Fruit fly (Drosophila melanogaster) whole organism, embryonic: Measurements from ENCODE around the gene CG3224.

Source experiments
- B-H1 ChIP-seq: fragments of 200-800 bp; sonication (Bioruptor generic); IDR thresholded peaks from 3 replicates; pipeline ENCODE4 v1.3.6; 2022; ENCODE audit warnings: missing biosample characterization, missing genetic modification characterization
- CG11696 ChIP-seq: fragments of 200-800 bp; sonication (Bioruptor generic); IDR thresholded peaks from 2 replicates; pipeline ENCODE4 v1.3.6; 2022; ENCODE audit warnings: missing biosample characterization, missing genetic modification characterization
- CG11723 ChIP-seq: fragments of 200-800 bp; sonication (Bioruptor generic); optimal IDR thresholded peaks from 2 replicates; lab custom pipeline; 2017; ENCODE audit warnings: missing biosample characterization, mild to moderate bottlenecking, missing genetic modification characterization
- CG12391 ChIP-seq: fragments of 200-800 bp; sonication (Bioruptor generic); optimal IDR thresholded peaks from 3 replicates; lab custom pipeline; 2018; ENCODE audit warnings: missing biosample characterization, mild to moderate bottlenecking, missing genetic modification characterization, moderate library complexity
- CG15479 ChIP-seq: fragments of 200-800 bp; sonication (Bioruptor generic); optimal IDR thresholded peaks from 3 replicates; lab custom pipeline; 2019; ENCODE audit warnings: missing biosample characterization, mild to moderate bottlenecking, missing genetic modification characterization, moderate library complexity
- CG1603 ChIP-seq: fragments of 200-800 bp; sonication (Bioruptor generic); optimal IDR thresholded peaks from 2 replicates; lab custom pipeline; 2019; ENCODE audit warnings: missing biosample characterization, mild to moderate bottlenecking, missing genetic modification characterization, moderate library complexity
- CG16863 ChIP-seq: fragments of 200-800 bp; sonication (Bioruptor generic); optimal IDR thresholded peaks from 3 replicates; lab custom pipeline; 2016; ENCODE audit warnings: missing biosample characterization, missing genetic modification characterization
- CG17361 ChIP-seq: fragments of 200-800 bp; sonication (Bioruptor generic); IDR thresholded peaks from 3 replicates; pipeline ENCODE4 v1.3.6; 2022; ENCODE audit warnings: missing biosample characterization, missing genetic modification characterization
- CG17829 ChIP-seq: fragments of 200-800 bp; optimal IDR thresholded peaks from 2 replicates; lab custom pipeline; 2019; ENCODE audit warnings: missing biosample characterization, mild to moderate bottlenecking, missing genetic modification characterization, moderate library complexity
- CG18011 ChIP-seq: fragments of 200-800 bp; sonication (Bioruptor generic); optimal IDR thresholded peaks from 2 replicates; lab custom pipeline; 2017; ENCODE audit warnings: missing biosample characterization, missing genetic modification characterization, mild to moderate bottlenecking, moderate library complexity, missing genotype
- CG2678 ChIP-seq: fragments of 200-800 bp; sonication (Bioruptor generic); optimal IDR thresholded peaks from 3 replicates; lab custom pipeline; 2019; ENCODE audit warnings: missing biosample characterization, mild to moderate bottlenecking, missing genetic modification characterization, moderate library complexity
- CG30403 ChIP-seq: fragments of 200-800 bp; sonication (Bioruptor generic); optimal IDR thresholded peaks from 3 replicates; lab custom pipeline; 2016; ENCODE audit warnings: missing biosample characterization, missing genetic modification characterization
- CG32772 ChIP-seq: fragments of 200-800 bp; sonication (Bioruptor generic); IDR thresholded peaks from 2 replicates; pipeline ENCODE4 v1.3.6; 2022; ENCODE audit warnings: missing biosample characterization, missing genetic modification characterization
- CG33557 ChIP-seq: fragments of 200-800 bp; sonication (Bioruptor generic); optimal IDR thresholded peaks from 2 replicates; lab custom pipeline; 2019; ENCODE audit warnings: missing biosample characterization, mild to moderate bottlenecking, missing genetic modification characterization, moderate library complexity
- CG7556 ChIP-seq: fragments of 200-800 bp; sonication (Bioruptor generic); optimal IDR thresholded peaks from 2 replicates; lab custom pipeline; 2017; ENCODE audit warnings: missing biosample characterization, mild to moderate bottlenecking, missing genetic modification characterization
- CG8359 ChIP-seq: fragments of 200-800 bp; sonication (Bioruptor generic); optimal IDR thresholded peaks from 2 replicates; lab custom pipeline; 2017; ENCODE audit warnings: missing biosample characterization, mild to moderate bottlenecking, missing genetic modification characterization, borderline replicate concordance
- CG9727 ChIP-seq: fragments of 200-800 bp; sonication (Bioruptor generic); optimal IDR thresholded peaks from 3 replicates; lab custom pipeline; 2017; ENCODE audit warnings: missing biosample characterization, mild to moderate bottlenecking, missing genetic modification characterization
- D ChIP-seq, 2 experiments: fragments of 200-800 bp in 1 of 2; fragments of >200 bp in 1 of 2; sonication (Bioruptor generic) in 1 of 2; optimal IDR thresholded peaks; 2 replicates in 1 of 2; 3 replicates in 1 of 2; lab custom pipeline; 2017; ENCODE audit warnings: mild to moderate bottlenecking in 1 of 2, missing biosample characterization in 1 of 2, missing genetic modification characterization in 1 of 2, missing genetic modification reagents in 1 of 2
- D19B ChIP-seq: fragments of 200-800 bp; sonication (Bioruptor generic); optimal IDR thresholded peaks from 2 replicates; lab custom pipeline; 2017; ENCODE audit warnings: missing biosample characterization, mild to moderate bottlenecking, missing genetic modification characterization
- GATAe ChIP-seq: fragments of 200-800 bp; sonication (Bioruptor generic); conservative IDR thresholded peaks from 2 replicates; pipeline ENCODE4 v1.3.6; 2022; ENCODE audit warnings: missing biosample characterization, missing genetic modification characterization
- Hr51 ChIP-seq, 2 experiments: fragments of 200-800 bp; sonication (Bioruptor generic); optimal IDR thresholded peaks; 2 replicates in 1 of 2; 3 replicates in 1 of 2; lab custom pipeline; 2016 to 2018; ENCODE audit warnings: missing biosample characterization in 2 of 2, missing genetic modification characterization in 2 of 2, mild to moderate bottlenecking in 1 of 2, moderate library complexity in 1 of 2
- Med ChIP-seq: fragments of 200-800 bp; sonication (Bioruptor generic); peaks from one replicate; lab custom pipeline; 2016; ENCODE audit warnings: missing biosample characterization, missing genetic modification characterization, mild to moderate bottlenecking, inconsistent platforms, moderate library complexity
- Neu2 ChIP-seq: fragments of 200-800 bp; sonication (Bioruptor generic); optimal IDR thresholded peaks from 3 replicates; lab custom pipeline; 2016; ENCODE audit warnings: missing biosample characterization, missing genetic modification characterization, borderline replicate concordance
- PHDP ChIP-seq: fragments of 200-800 bp; sonication (Bioruptor generic); optimal IDR thresholded peaks from 3 replicates; lab custom pipeline; 2018; ENCODE audit warnings: missing biosample characterization, mild to moderate bottlenecking, missing genetic modification characterization, moderate library complexity
- Pdp1 ChIP-seq, 2 experiments: fragments of 200-800 bp; sonication (Bioruptor generic); optimal IDR thresholded peaks; 3 replicates each; lab custom pipeline; 2016; ENCODE audit warnings: missing biosample characterization in 2 of 2, missing genetic modification characterization in 2 of 2, mild to moderate bottlenecking in 1 of 2, moderate library complexity in 1 of 2
- Ssrp ChIP-seq: fragments of 200-800 bp; sonication (Bioruptor generic); optimal IDR thresholded peaks from 2 replicates; lab custom pipeline; 2018; ENCODE audit warnings: missing biosample characterization, mild to moderate bottlenecking, missing genetic modification characterization, moderate library complexity
- TFAM ChIP-seq: fragments of 200-800 bp; sonication (Bioruptor generic); optimal IDR thresholded peaks from 2 replicates; lab custom pipeline; 2017; ENCODE audit warnings: missing biosample characterization, missing genetic modification characterization, inconsistent platforms
- Usf ChIP-seq: fragments of 200-800 bp; sonication (Bioruptor generic); optimal IDR thresholded peaks from 2 replicates; lab custom pipeline; 2017; ENCODE audit warnings: missing genotype, missing biosample characterization, missing genetic modification characterization
- bab2 ChIP-seq: fragments of 200-800 bp; sonication (Bioruptor generic); optimal IDR thresholded peaks from 2 replicates; lab custom pipeline; 2016; ENCODE audit warnings: missing biosample characterization, missing genetic modification characterization
- cad ChIP-seq: fragments of >200 bp; optimal IDR thresholded peaks from 2 replicates; lab custom pipeline; 2017; ENCODE audit warnings: missing biosample characterization, missing genetic modification characterization
- chif ChIP-seq, 2 experiments: fragments of 200-800 bp; sonication (Bioruptor generic); optimal IDR thresholded peaks; 3 replicates each; lab custom pipeline; 2016; ENCODE audit warnings: missing biosample characterization in 2 of 2, missing genetic modification characterization in 2 of 2
- dysf ChIP-seq: fragments of 200-800 bp; sonication (Bioruptor generic); IDR thresholded peaks from 3 replicates; pipeline ENCODE4 v1.3.6; 2022; ENCODE audit warnings: missing biosample characterization, missing genetic modification characterization
- gsb-n ChIP-seq: fragments of 200-800 bp; sonication (Bioruptor generic); optimal IDR thresholded peaks from 3 replicates; lab custom pipeline; 2018; ENCODE audit warnings: missing biosample characterization, mild to moderate bottlenecking, missing genetic modification characterization
- hkb ChIP-seq, 2 experiments: fragments of 200-800 bp in 1 of 2; fragments of >200 bp in 1 of 2; sonication (Bioruptor generic) in 1 of 2; IDR thresholded peaks in 1 of 2; optimal IDR thresholded peaks in 1 of 2; 2 replicates each; pipeline versions ENCODE4 v1.3.6 to Lab custom; 2017 to 2022; ENCODE audit warnings: missing biosample characterization in 1 of 2, missing genetic modification characterization in 1 of 2
- lola ChIP-seq, 3 experiments: fragments of >200 bp in 2 of 3; fragments of 200-800 bp in 1 of 3; sonication (Bioruptor generic) in 1 of 3; optimal IDR thresholded peaks; 2 replicates each; lab custom pipeline; 2017 to 2019; ENCODE audit warnings: missing biosample characterization in 3 of 3, missing genetic modification characterization in 3 of 3, mild to moderate bottlenecking in 1 of 3, moderate library complexity in 1 of 3
- nerfin-2 ChIP-seq: fragments of 200-800 bp; sonication (Bioruptor generic); IDR thresholded peaks from 2 replicates; pipeline ENCODE4 v1.3.6; 2022; ENCODE audit warnings: missing biosample characterization, missing genetic modification characterization; ENCODE audit not compliant: partially characterized antibody
- odd ChIP-seq: fragments of 200-800 bp; sonication (Bioruptor generic); optimal IDR thresholded peaks from 2 replicates; lab custom pipeline; 2017; ENCODE audit warnings: missing biosample characterization, mild to moderate bottlenecking, missing genetic modification characterization
- row ChIP-seq: fragments of 200-800 bp; sonication (Bioruptor generic); IDR thresholded peaks from 3 replicates; pipeline ENCODE4 v1.3.6; 2022; ENCODE audit warnings: missing biosample characterization, missing genetic modification characterization
- sens ChIP-seq: fragments of 200-800 bp; sonication (Bioruptor generic); peaks from one replicate; lab custom pipeline; 2016; ENCODE audit warnings: missing biosample characterization, missing genetic modification characterization
- slbo ChIP-seq: fragments of 200-800 bp; sonication (Bioruptor generic); IDR thresholded peaks from 2 replicates; pipeline ENCODE4 v1.3.6; 2022; ENCODE audit warnings: missing biosample characterization, missing genetic modification characterization
- tio ChIP-seq: fragments of 200-800 bp; sonication (Bioruptor generic); optimal IDR thresholded peaks from 2 replicates; lab custom pipeline; 2017; ENCODE audit warnings: missing biosample characterization, missing genetic modification characterization, inconsistent platforms
- tx ChIP-seq: fragments of 200-800 bp; sonication (Bioruptor generic); optimal IDR thresholded peaks from 2 replicates; lab custom pipeline; 2016; ENCODE audit warnings: missing biosample characterization, missing genetic modification characterization
- unpg ChIP-seq: fragments of 200-800 bp; sonication (Bioruptor generic); optimal IDR thresholded peaks from 3 replicates; lab custom pipeline; 2018; ENCODE audit warnings: missing biosample characterization, mild to moderate bottlenecking, missing genetic modification characterization, moderate library complexity
- z ChIP-seq: fragments of 200-800 bp; sonication (Bioruptor generic); IDR thresholded peaks from 3 replicates; pipeline ENCODE4 v1.3.6; 2022; ENCODE audit warnings: missing biosample characterization, missing genetic modification characterization
- zfh1 ChIP-seq: fragments of 200-800 bp; sonication (Bioruptor generic); IDR thresholded peaks from 3 replicates; pipeline ENCODE4 v1.3.6; 2022; ENCODE audit warnings: missing biosample characterization, missing genetic modification characterization

The CG3224 gene

dm6 chrX:6646846-6647245 is 14.4 kb downstream of the CG3224 start:
- TF ChIP-seq sens (GFP tag; lab: Kevin White, UChicago) (peak; percentile 53), tio (no peak), Med (GFP tag; lab: Kevin White, UChicago) (peak; percentile 22)

- TF ChIP-seq bab2 (GFP tag; lab: Kevin White, UChicago) (peak; percentile 14), Ssrp (tag; lab: Kevin White, UChicago) (peak; percentile 4), cad (no peak), CG18011 (GFP tag; lab: Kevin White, UChicago) (no peak), Pdp1 (GFP tag; optimal IDR thresholded peaks at IDR 0.05; lab: Kevin White, UChicago) (peak in 1 of 2 experiments; percentile 52), D (optimal IDR thresholded peaks at IDR 0.05; lab: Kevin White, UChicago) (no peak), D (GFP tag; optimal IDR thresholded peaks at IDR 0.05; lab: Kevin White, UChicago) (peak; percentile 22), z (GFP tag; lab: Robert Waterston, UW) (no peak), CG7556 (peak; percentile 8), Usf (GFP tag; lab: Kevin White, UChicago) (no peak), CG17361 (GFP tag; lab: Robert Waterston, UW) (peak; percentile 37; the same call in 1 of the 3 replicates), Hr51 (GFP tag; optimal IDR thresholded peaks at IDR 0.05; lab: Kevin White, UChicago) (peak in 1 of 2 experiments; percentile 31), CG33557 (GFP tag; lab: Kevin White, UChicago) (peak; percentile 28), CG11696 (GFP tag; lab: Robert Waterston, UW) (peak; percentile 86), Neu2 (GFP tag; lab: Kevin White, UChicago) (no peak), tx (GFP tag; lab: Kevin White, UChicago) (no peak), chif (GFP tag; optimal IDR thresholded peaks at IDR 0.05; lab: Kevin White, UChicago) (peak; percentile 21 to 25), zfh1 (GFP tag; lab: Robert Waterston, UW) (0 out of 3 replicates have a peak, but pooled peaks have one; percentile 36), D19B (no peak), CG16863 (GFP tag; lab: Kevin White, UChicago) (no peak), PHDP (peak; percentile 2), unpg (GFP tag; lab: Kevin White, UChicago) (peak; percentile 53), CG11723 (GFP tag; lab: Kevin White, UChicago) (no peak), CG15479 (GFP tag; lab: Kevin White, UChicago) (no peak), slbo (GFP tag; lab: Robert Waterston, UW) (no peak), odd (GFP tag; lab: Kevin White, UChicago) (no peak), row (GFP tag; lab: Robert Waterston, UW) (peak; percentile 43; the same call in 1 of the 3 replicates), CG1603 (peak; percentile 54), CG8359 (GFP tag; lab: Kevin White, UChicago) (peak; percentile 4), CG9727 (GFP tag; lab: Kevin White, UChicago) (peak; percentile 4), CG2678 (tag; lab: Kevin White, UChicago) (peak; percentile 42), CG30403 (GFP tag; lab: Kevin White, UChicago) (peak; percentile 7), TFAM (GFP tag; lab: Kevin White, UChicago) (no peak), B-H1 (GFP tag; lab: Robert Waterston, UW) (peak; percentile 20; the same call in 1 of the 3 replicates), CG17829 (tag; lab: Kevin White, UChicago) (peak; percentile 44), nerfin-2 (GFP tag; lab: Robert Waterston, UW) (no peak), GATAe (GFP tag; lab: Robert Waterston, UW) (no peak), CG12391 (peak; percentile 30), hkb (optimal IDR thresholded peaks at IDR 0.05; lab: Kevin White, UChicago) (no peak), hkb (GFP tag; IDR thresholded peaks at IDR 0.05; lab: Robert Waterston, UW) (peak; percentile 61; the same call in 1 of the 2 replicates), CG32772 (GFP tag; lab: Robert Waterston, UW) (no peak), lola (GFP tag; optimal IDR thresholded peaks at IDR 0.05; lab: Kevin White, UChicago) (peak in 1 of 3 experiments; percentile 42), Med (GFP tag; lab: Kevin White, UChicago) (peak; percentile 59), dysf (GFP tag; lab: Robert Waterston, UW) (0 out of 3 replicates have a peak, but pooled peaks have one; percentile 10), gsb-n (tag; lab: Kevin White, UChicago) (peak; percentile 26)
These were observed 18.5 kb downstream of the CG3224 start for dm6 chrX:6642593-6643257.
